Worm (Caenorhabditis elegans) whole organism, L3 larva: ENCODE data around the gene K09D9.1.

Experiments used
- R02D3.7 ChIP-seq: fragments of 150-350 bp; optimal IDR thresholded peaks from 2 replicates; lab custom pipeline; 2014; ENCODE audit warnings: missing biosample characterization, missing genetic modification characterization
- ZK546.5 ChIP-seq: sonication (generic microtip); optimal IDR thresholded peaks from 2 replicates; lab custom pipeline; 2017; ENCODE audit warnings: missing biosample characterization, missing genetic modification characterization
- aly-2 ChIP-seq: fragments of 150-350 bp; optimal IDR thresholded peaks from 2 replicates; lab custom pipeline; 2014; ENCODE audit warnings: missing biosample characterization, missing genetic modification characterization
- ama-1 ChIP-seq: fragments of 150-350 bp; optimal IDR thresholded peaks from 2 replicates; lab custom pipeline; 2018
- ceh-16 ChIP-seq: sonication (generic microtip); optimal IDR thresholded peaks from 2 replicates; lab custom pipeline; 2017; ENCODE audit warnings: missing biosample characterization, missing genetic modification characterization
- ceh-28 ChIP-seq: fragments of 150-350 bp; optimal IDR thresholded peaks from 2 replicates; lab custom pipeline; 2014; ENCODE audit warnings: missing biosample characterization, missing genetic modification reagents, missing genetic modification characterization
- ceh-82 ChIP-seq: fragments of 150-350 bp; optimal IDR thresholded peaks from 2 replicates; lab custom pipeline; 2014; ENCODE audit warnings: missing biosample characterization, missing genetic modification characterization
- daf-12 ChIP-seq: fragments of 150-350 bp; optimal IDR thresholded peaks from 2 replicates; lab custom pipeline; 2014; ENCODE audit warnings: missing biosample characterization, missing genetic modification reagents, missing genetic modification characterization
- egl-27 ChIP-seq: sonication (generic microtip); optimal IDR thresholded peaks from 4 replicates; lab custom pipeline; 2017; ENCODE audit warnings: missing biosample characterization, missing genetic modification reagents, missing genetic modification characterization
- egl-5 ChIP-seq: fragments of 150-350 bp; optimal IDR thresholded peaks from 2 replicates; lab custom pipeline; 2017; ENCODE audit warnings: missing biosample characterization, missing genetic modification reagents, missing genetic modification characterization, inconsistent platforms
- elt-2 ChIP-seq: sonication (generic microtip); optimal IDR thresholded peaks from 2 replicates; lab custom pipeline; 2016; ENCODE audit warnings: missing genetic modification reagents, mild to moderate bottlenecking, missing genetic modification characterization, missing compliant biosample characterization
- eor-1 ChIP-seq, 2 experiments: fragments of 150-350 bp; optimal IDR thresholded peaks; 2 replicates each; lab custom pipeline; 2014 to 2018; ENCODE audit warnings: missing biosample characterization in 2 of 2, missing genetic modification characterization in 2 of 2
- fkh-10 ChIP-seq: sonication (generic microtip); optimal IDR thresholded peaks from 2 replicates; lab custom pipeline; 2017; ENCODE audit warnings: missing biosample characterization, missing genetic modification reagents, missing genetic modification characterization
- fkh-2 ChIP-seq: fragments of 150-350 bp; optimal IDR thresholded peaks from 2 replicates; lab custom pipeline; 2014; ENCODE audit warnings: missing biosample characterization, missing genetic modification reagents, missing genetic modification characterization
- fos-1 ChIP-seq: fragments of 150-350 bp; optimal IDR thresholded peaks from 2 replicates; lab custom pipeline; 2014; ENCODE audit warnings: missing biosample characterization, missing genetic modification characterization
- hmg-11 ChIP-seq: sonication (generic microtip); optimal IDR thresholded peaks from 2 replicates; lab custom pipeline; 2016; ENCODE audit warnings: missing genetic modification characterization, missing compliant biosample characterization
- jun-1 ChIP-seq: fragments of 150-350 bp; optimal IDR thresholded peaks from 2 replicates; lab custom pipeline; 2014; ENCODE audit warnings: missing biosample characterization, missing genetic modification reagents, missing genetic modification characterization
- lin-15B ChIP-seq: fragments of 150-350 bp; optimal IDR thresholded peaks from 2 replicates; lab custom pipeline; 2014; ENCODE audit warnings: missing biosample characterization, missing genetic modification characterization
- lsy-12 ChIP-seq: sonication (generic microtip); optimal IDR thresholded peaks from 2 replicates; lab custom pipeline; 2016; ENCODE audit warnings: mild to moderate bottlenecking, missing genetic modification characterization, missing compliant biosample characterization
- mdl-1 ChIP-seq: fragments of 150-350 bp; optimal IDR thresholded peaks from 2 replicates; lab custom pipeline; 2014; ENCODE audit warnings: missing biosample characterization, missing genetic modification characterization
- mml-1 ChIP-seq: fragments of 150-350 bp; sonication (generic microtip); optimal IDR thresholded peaks from 3 replicates; lab custom pipeline; 2014; ENCODE audit warnings: missing biosample characterization, missing genetic modification characterization
- nhr-11 ChIP-seq: fragments of 150-350 bp; optimal IDR thresholded peaks from 2 replicates; lab custom pipeline; 2014; ENCODE audit warnings: missing biosample characterization, missing genetic modification characterization
- nhr-23 ChIP-seq: fragments of 150-350 bp; optimal IDR thresholded peaks from 2 replicates; lab custom pipeline; 2014; ENCODE audit warnings: missing biosample characterization, missing genetic modification reagents, missing genetic modification characterization
- nhr-237 ChIP-seq: fragments of 150-350 bp; optimal IDR thresholded peaks from 2 replicates; lab custom pipeline; 2014; ENCODE audit warnings: missing biosample characterization, missing genetic modification characterization
- nhr-25 ChIP-seq: sonication (generic microtip); optimal IDR thresholded peaks from 2 replicates; lab custom pipeline; 2017; ENCODE audit warnings: missing biosample characterization, missing genetic modification characterization
- nhr-67 ChIP-seq: fragments of 150-350 bp; optimal IDR thresholded peaks from 2 replicates; lab custom pipeline; 2014; ENCODE audit warnings: missing biosample characterization, missing genetic modification characterization
- nhr-76 ChIP-seq: fragments of 150-350 bp; sonication (generic microtip); optimal IDR thresholded peaks from 5 replicates; lab custom pipeline; 2014; ENCODE audit warnings: missing biosample characterization, missing genetic modification characterization
- pqm-1 ChIP-seq: fragments of 150-350 bp; optimal IDR thresholded peaks from 2 replicates; lab custom pipeline; 2017; ENCODE audit warnings: missing biosample characterization, missing genetic modification characterization, inconsistent platforms
- snpc-4 ChIP-seq: fragments of 150-350 bp; optimal IDR thresholded peaks from 2 replicates; lab custom pipeline; 2014; ENCODE audit warnings: missing biosample characterization, missing genetic modification characterization
- tbx-2 ChIP-seq: sonication (generic microtip); optimal IDR thresholded peaks from 2 replicates; lab custom pipeline; 2016; ENCODE audit warnings: mild to moderate bottlenecking, missing genetic modification characterization, missing compliant biosample characterization
- unc-39 ChIP-seq: sonication (generic microtip); optimal IDR thresholded peaks from 4 replicates; lab custom pipeline; 2017; ENCODE audit warnings: missing biosample characterization, missing genetic modification characterization
- ztf-11 ChIP-seq: fragments of 150-350 bp; optimal IDR thresholded peaks from 2 replicates; lab custom pipeline; 2014; ENCODE audit warnings: missing biosample characterization, missing genetic modification characterization
- ztf-4 ChIP-seq: fragments of 150-350 bp; optimal IDR thresholded peaks from 2 replicates; lab custom pipeline; 2014; ENCODE audit warnings: missing biosample characterization, missing genetic modification characterization

The K09D9.1 gene

DNA sequence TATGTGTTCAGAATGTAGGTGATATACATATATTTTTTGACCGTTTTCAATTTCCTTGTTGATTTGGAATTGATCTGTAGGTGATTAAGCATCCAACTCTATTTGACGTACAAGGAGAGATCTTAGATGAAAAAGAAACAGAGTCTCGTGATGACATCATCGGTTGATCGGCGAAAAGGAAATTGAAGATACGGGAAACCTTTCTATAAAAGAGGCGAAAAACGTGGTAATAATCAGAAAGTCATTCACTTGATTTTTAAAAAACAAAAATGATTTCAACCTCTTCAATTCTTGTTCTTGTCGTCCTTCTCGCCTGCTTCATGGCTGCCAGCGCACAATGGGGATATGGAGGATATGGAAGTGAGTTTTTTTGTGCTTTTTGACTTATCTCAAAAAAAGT is 40.7 kb upstream of the K09D9.1 start, which contains the start of gene nlp-29:
nlp-29 (plus strand) TSS at position 248 of the 400 bp plus-strand sequence.
- TF ChIP-seq nhr-23 = peak; percentile 78
- no peak for TF ChIP-seq nhr-76
- TF ChIP-seq nhr-25 = peak; percentile 75

DNA sequence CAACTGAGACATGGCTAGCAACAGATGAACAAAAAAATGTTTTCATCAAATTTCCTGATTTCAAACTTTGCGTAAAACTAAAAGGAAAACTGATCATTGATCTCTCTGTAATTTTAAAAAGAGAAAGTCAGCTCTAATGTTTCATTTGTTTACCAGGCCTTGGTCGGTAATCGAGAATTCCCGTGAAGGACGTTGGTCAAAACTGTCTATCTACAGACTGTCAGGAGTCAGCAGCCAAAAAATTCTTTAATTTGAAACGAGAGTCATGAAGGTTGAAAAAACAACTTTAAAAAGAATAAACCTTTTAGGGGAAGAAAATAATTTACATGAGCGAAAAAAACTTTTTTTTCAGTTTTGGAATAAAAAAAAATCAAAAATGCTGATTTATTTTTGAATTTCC is 39.7 kb upstream of the K09D9.1 start:
- TF ChIP-seq nhr-237 (tag; lab: Kevin White, UChicago) = no peak
- no peak for TF ChIP-seq fkh-2 (tag; lab: Kevin White, UChicago)
- TF ChIP-seq aly-2 (tag; lab: Kevin White, UChicago) = no peak
- no peak for TF ChIP-seq ceh-16 (tag; lab: Kevin White, UChicago)
- TF ChIP-seq fos-1 (tag; lab: Kevin White, UChicago) = no peak
- TF ChIP-seq hmg-11 (tag; lab: Kevin White, UChicago) = no peak

DNA sequence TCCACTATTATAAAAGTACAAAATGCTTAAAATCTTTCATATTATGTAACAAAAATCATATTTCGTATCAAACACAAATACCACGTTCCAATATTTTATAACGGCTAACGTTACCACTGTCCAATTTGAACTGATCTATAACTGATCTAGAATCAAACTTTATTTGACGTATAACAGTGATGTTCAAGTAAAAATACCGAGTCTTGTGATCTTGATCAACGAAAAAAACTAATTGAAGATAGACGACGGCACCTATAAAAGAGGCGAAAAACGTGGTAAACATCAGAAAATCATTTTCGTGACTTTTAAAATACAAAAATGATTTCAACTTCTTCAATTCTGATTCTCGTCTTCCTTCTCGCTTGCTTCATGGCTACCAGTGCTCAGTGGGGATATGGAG is 37.2 kb upstream of the K09D9.1 start, which contains the start of gene nlp-28:
nlp-28 (plus strand) TSS at position 285 of the 400 bp plus-strand sequence.
- TF ChIP-seq aly-2 (tag; lab: Kevin White, UChicago) = no peak
- TF ChIP-seq snpc-4 (tag; lab: Kevin White, UChicago) = no peak
- no peak for TF ChIP-seq jun-1 (tag; lab: Kevin White, UChicago)
- no peak for TF ChIP-seq egl-5
- no peak for TF ChIP-seq nhr-67 (tag; lab: Kevin White, UChicago)
- TF ChIP-seq fkh-10 = no peak
- TF ChIP-seq fos-1 (tag; lab: Kevin White, UChicago) = no peak
- TF ChIP-seq tbx-2 (tag; lab: Kevin White, UChicago) = no peak
- TF ChIP-seq ZK546.5 (tag; lab: Kevin White, UChicago) = no peak
- no peak for TF ChIP-seq lin-15B (tag; lab: Kevin White, UChicago)
- no peak for TF ChIP-seq eor-1 (tag; optimal IDR thresholded peaks at IDR 0.05; lab: Kevin White, UChicago)
- no peak for TF ChIP-seq pqm-1 (tag; lab: Kevin White, UChicago)
- TF ChIP-seq ama-1 (lab: Kevin White, UChicago) = no peak
- no peak for TF ChIP-seq hmg-11 (tag; lab: Kevin White, UChicago)
- TF ChIP-seq ceh-16 (tag; lab: Kevin White, UChicago) = no peak
- no peak for TF ChIP-seq mdl-1 (tag; lab: Kevin White, UChicago)
- TF ChIP-seq ztf-4 (tag; lab: Kevin White, UChicago) = no peak
- TF ChIP-seq ceh-28 (tag; lab: Kevin White, UChicago) = no peak
- TF ChIP-seq, all 47 proteins: peak for 0

DNA sequence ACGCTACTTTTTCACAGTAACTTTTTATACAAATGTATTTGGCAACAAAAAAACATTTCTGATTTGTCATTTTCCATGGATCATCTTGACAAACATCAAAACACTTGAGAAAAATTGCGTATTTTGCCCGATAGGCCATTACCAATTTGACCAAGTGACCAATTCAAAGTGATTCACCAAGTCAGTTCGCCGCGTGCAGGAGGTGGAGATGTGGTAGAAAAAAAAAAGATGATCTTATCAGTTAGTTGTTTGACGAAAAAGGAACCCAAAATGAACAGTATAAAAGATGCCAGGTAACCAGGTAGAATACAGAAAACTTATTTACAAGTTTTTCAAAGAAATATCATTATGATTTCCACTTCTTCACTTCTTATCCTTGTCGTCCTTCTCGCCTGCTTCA is 35.8 kb upstream of the K09D9.1 start, which contains the start of gene nlp-27:
nlp-27 (plus strand) TSS at position 309 of the 400 bp plus-strand sequence.
- TF ChIP-seq pqm-1 (tag; lab: Kevin White, UChicago) (no peak), lsy-12 (no peak), ztf-11 (tag; lab: Kevin White, UChicago) (no peak), egl-27 (tag; lab: Kevin White, UChicago) (no peak), nhr-23 (peak; percentile 23)

DNA sequence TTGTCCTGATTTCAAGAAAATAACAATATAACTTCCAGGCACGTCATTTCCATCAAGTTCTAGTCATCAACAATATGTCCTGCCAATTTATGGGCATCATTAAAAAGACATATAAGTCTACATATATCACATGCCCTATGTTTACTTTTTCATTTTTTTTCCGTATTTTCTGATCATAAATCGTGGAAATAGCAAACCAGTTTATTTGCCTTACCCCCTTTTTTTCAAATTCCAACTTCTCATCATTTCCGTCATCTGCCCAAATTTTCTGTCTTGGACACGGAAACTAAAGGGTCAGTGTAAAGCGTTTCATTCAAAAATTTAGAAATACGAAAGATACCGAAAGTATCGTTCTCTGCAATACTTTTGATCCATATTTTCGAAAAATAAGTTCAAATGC is 32.5 kb upstream of the K09D9.1 start:
- TF ChIP-seq aly-2 (tag; lab: Kevin White, UChicago) = no peak
- TF ChIP-seq lsy-12 = no peak
- no peak for TF ChIP-seq jun-1 (tag; lab: Kevin White, UChicago)
- no peak for TF ChIP-seq ceh-28 (tag; lab: Kevin White, UChicago)
- TF ChIP-seq nhr-11 (tag; lab: Kevin White, UChicago) = no peak

DNA sequence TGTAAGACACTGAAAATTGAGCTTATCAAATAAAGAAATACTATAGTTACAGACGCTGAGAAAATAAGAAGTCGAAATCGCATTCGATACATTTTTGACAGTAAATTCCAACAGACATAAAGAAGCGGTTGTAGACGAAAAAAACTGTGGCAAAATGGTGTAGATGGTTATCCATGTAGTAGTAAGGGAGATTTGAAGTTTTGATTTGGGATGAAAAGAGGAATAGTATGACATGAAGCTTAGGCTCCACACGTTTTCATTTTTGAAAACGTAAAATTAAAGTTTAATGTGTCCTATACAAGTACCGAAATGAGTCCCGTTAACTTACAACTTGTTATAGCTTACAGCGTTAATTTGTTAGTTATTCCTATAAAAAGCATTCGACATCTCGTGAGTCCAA is 30.8 kb upstream of the K09D9.1 start, which contains the start of gene K09D9.9:
K09D9.9 (minus strand) TSS at position 101 of the 400 bp plus-strand sequence.
- TF ChIP-seq egl-27 (tag; lab: Kevin White, UChicago) (no peak), unc-39 (no peak), nhr-76 (no peak), ceh-16 (tag; lab: Kevin White, UChicago) (no peak), nhr-67 (tag; lab: Kevin White, UChicago) (no peak), ZK546.5 (tag; lab: Kevin White, UChicago) (no peak)
- TF ChIP-seq, all 47 proteins: peak for 0

DNA sequence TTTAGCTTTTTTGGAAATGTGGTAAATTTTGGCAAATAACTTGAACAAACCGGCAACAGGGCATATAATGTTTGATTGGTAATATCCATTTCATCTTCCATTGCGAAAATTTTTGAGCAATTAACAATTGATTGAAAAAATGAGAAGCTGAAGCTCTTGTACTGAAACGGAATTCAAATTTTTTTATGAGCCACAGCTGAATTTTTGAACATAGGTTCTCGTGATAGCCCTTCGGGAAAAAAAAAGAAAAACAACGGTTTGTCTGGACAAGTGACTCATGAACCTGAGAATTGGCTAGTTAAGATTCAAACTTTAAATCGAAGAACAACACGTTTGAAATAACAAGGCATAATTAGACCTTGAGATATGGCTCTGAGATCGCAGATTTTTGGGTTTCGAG is 29.0 kb upstream of the K09D9.1 start, which contains the start of gene srx-62:
srx-62 (minus strand) TSS at position 101 of the 400 bp plus-strand sequence.
- TF ChIP-seq daf-12 (tag; lab: Kevin White, UChicago) (no peak), fkh-10 (no peak), tbx-2 (tag; lab: Kevin White, UChicago) (no peak), unc-39 (no peak), R02D3.7 (tag; lab: Kevin White, UChicago) (no peak), ceh-82 (tag; lab: Kevin White, UChicago) (no peak), ama-1 (lab: Kevin White, UChicago) (no peak), pqm-1 (tag; lab: Kevin White, UChicago) (no peak), jun-1 (tag; lab: Kevin White, UChicago) (no peak), hmg-11 (tag; lab: Kevin White, UChicago) (no peak), elt-2 (tag; lab: Kevin White, UChicago) (no peak), ztf-11 (tag; lab: Kevin White, UChicago) (no peak), mml-1 (tag; lab: Kevin White, UChicago) (no peak)
- TF ChIP-seq, all 47 proteins: peak for 0
